Worm (Caenorhabditis elegans) whole organism, early embryonic: Measurements from ENCODE around the gene Y50D7A.13.

Experiments used
- F13C5.2 ChIP-seq: sonication (generic microtip); optimal IDR thresholded peaks from 2 replicates; lab custom pipeline; 2017; ENCODE audit warnings: mild to moderate bottlenecking, missing genetic modification characterization, inconsistent platforms, missing compliant biosample characterization
- aly-1 ChIP-seq: sonication (generic microtip); optimal IDR thresholded peaks from 2 replicates; lab custom pipeline; 2016; ENCODE audit warnings: missing genetic modification characterization, missing compliant biosample characterization
- ama-1 ChIP-seq: fragments of 150-350 bp; optimal IDR thresholded peaks from 2 replicates; lab custom pipeline; 2014
- ceh-36 ChIP-seq: sonication (generic microtip); optimal IDR thresholded peaks from 2 replicates; lab custom pipeline; 2016; ENCODE audit warnings: missing genetic modification characterization, inconsistent platforms, missing compliant biosample characterization
- ets-7 ChIP-seq: sonication (generic microtip); optimal IDR thresholded peaks from 2 replicates; lab custom pipeline; 2016; ENCODE audit warnings: missing genotype, missing genetic modification characterization, missing compliant biosample characterization
- flt-1 ChIP-seq: fragments of 200-800 bp; sonication (Bioruptor generic); IDR thresholded peaks from 2 replicates; pipeline ENCODE4 v1.3.6; 2022; ENCODE audit warnings: missing genetic modification characterization, missing compliant biosample characterization
- hmg-4 ChIP-seq: fragments of 200-800 bp; sonication (Bioruptor generic); optimal IDR thresholded peaks from 2 replicates; lab custom pipeline; 2018; ENCODE audit warnings: mild to moderate bottlenecking, missing genetic modification characterization, missing compliant biosample characterization
- hnd-1 ChIP-seq: sonication (generic microtip); optimal IDR thresholded peaks from 2 replicates; lab custom pipeline; 2016; ENCODE audit warnings: missing genetic modification characterization, missing compliant biosample characterization
- pes-1 ChIP-seq: fragments of 200-800 bp; sonication (Bioruptor generic); IDR thresholded peaks from 2 replicates; pipeline ENCODE4 v1.3.6; 2022; ENCODE audit warnings: missing genetic modification reagents, missing genetic modification characterization, missing compliant biosample characterization
- scrt-1 ChIP-seq: fragments of 200-800 bp; sonication (Bioruptor generic); IDR thresholded peaks from 2 replicates; pipeline ENCODE4 v1.3.6; 2022; ENCODE audit warnings: missing genetic modification characterization, missing compliant biosample characterization
- sea-1 ChIP-seq: fragments of 200-800 bp; sonication (Bioruptor generic); conservative IDR thresholded peaks from 2 replicates; pipeline ENCODE4 v1.3.6; 2022; ENCODE audit warnings: missing genetic modification characterization, missing compliant biosample characterization
- tbx-11 ChIP-seq: fragments of 200-800 bp; sonication (Bioruptor generic); IDR thresholded peaks from 2 replicates; pipeline ENCODE4 v1.3.6; 2022; ENCODE audit warnings: missing genetic modification characterization, missing compliant biosample characterization
- tbx-37 ChIP-seq: fragments of 200-800 bp; sonication (Bioruptor generic); conservative IDR thresholded peaks from 2 replicates; pipeline ENCODE4 v1.3.6; 2022; ENCODE audit warnings: missing genetic modification reagents, missing genetic modification characterization, missing compliant biosample characterization

DNA sequence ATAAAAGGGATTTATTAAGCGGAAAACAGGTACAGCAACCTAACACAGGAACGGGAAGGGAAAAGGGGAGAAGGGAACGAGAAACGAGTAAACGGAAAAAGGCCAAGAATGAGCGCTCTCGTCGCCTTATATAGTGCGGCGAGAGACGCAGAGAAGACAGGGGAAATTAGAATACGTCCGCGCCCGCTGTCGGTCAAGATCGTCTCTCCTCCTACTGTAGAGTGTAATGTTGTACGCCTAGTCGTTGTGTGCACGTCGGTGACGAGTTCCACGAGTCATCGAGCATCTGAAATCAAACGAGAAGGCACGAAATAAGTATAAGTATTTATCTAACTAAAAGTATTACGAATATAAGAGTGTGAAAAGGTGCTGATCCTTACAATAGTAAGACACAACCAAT is 16.7 kb upstream of the Y50D7A.13 start:
- no peak for TF ChIP-seq flt-1
- 0 out of 2 replicates have a peak, but pooled peaks have one; percentile 53 for TF ChIP-seq sea-1 (GFP tag; lab: Robert Waterston, UW)
- TF ChIP-seq F13C5.2 (tag; lab: Kevin White, UChicago), result no peak
- TF ChIP-seq ama-1 (lab: Kevin White, UChicago), result no peak
- TF ChIP-seq aly-1 (tag; lab: Kevin White, UChicago), result no peak
- no peak for TF ChIP-seq scrt-1 (GFP tag; lab: Robert Waterston, UW)
- no peak for TF ChIP-seq ets-7 (tag; lab: Kevin White, UChicago)
- no peak for TF ChIP-seq ceh-36 (tag; lab: Kevin White, UChicago)
- no peak for TF ChIP-seq pes-1 (GFP tag; lab: Robert Waterston, UW)
- TF ChIP-seq tbx-37 (GFP tag; lab: Robert Waterston, UW), result no peak
- TF ChIP-seq hmg-4 (GFP tag; lab: Kevin White, UChicago), result no peak
- TF ChIP-seq tbx-11 (GFP tag; lab: Robert Waterston, UW), result no peak
- TF ChIP-seq hnd-1, result no peak
